Worm (Caenorhabditis elegans): Measurements from ENCODE around the gene ZC21.6.

DNA sequence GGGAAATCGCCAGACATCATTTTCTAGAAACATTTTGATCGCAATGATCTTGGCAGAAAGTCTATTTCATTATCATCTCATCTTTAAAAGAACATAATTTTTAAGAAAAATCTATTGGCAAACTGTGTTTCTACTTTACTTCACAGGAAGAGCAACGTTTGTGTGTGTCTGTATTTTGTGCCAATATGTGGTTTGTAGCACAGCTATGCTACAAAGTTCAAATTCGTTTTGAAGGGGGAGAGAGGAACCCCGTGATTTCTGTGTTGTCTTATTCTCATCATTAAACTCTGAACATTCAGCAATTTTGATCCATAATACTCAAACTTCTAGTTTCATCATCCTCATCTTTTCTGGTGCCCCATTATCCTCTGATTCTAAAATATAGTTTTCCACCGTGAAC, 6.3 kb upstream of the ZC21.6 start:
- no peak for TF ChIP-seq unc-130 (GFP tag; optimal IDR thresholded peaks at IDR 0.05)
- no peak for TF ChIP-seq madf-3 (GFP tag; IDR thresholded peaks at IDR 0.05)
- no peak for TF ChIP-seq snpc-1.3 (tag; optimal IDR thresholded peaks at IDR 0.05; ENCODE audit: insufficient read depth)
- no peak for TF ChIP-seq F55B11.4 (tag; optimal IDR thresholded peaks at IDR 0.05; ENCODE audit: borderline replicate concordance, insufficient read depth)
- TF ChIP-seq die-1 (tag; optimal IDR thresholded peaks at IDR 0.05) = no peak
- TF ChIP-seq hlh-12 (tag; optimal IDR thresholded peaks at IDR 0.05) = no peak
- TF ChIP-seq Y56A3A.18 (GFP tag; IDR thresholded peaks at IDR 0.05) = no peak
- no peak for TF ChIP-seq F10E7.11 (tag; optimal IDR thresholded peaks at IDR 0.05)
- no peak for TF ChIP-seq B0261.1 (tag; optimal IDR thresholded peaks at IDR 0.05)
- no peak for TF ChIP-seq ztf-28 (GFP tag; IDR thresholded peaks at IDR 0.05)
- TF ChIP-seq nhr-27 (tag; optimal IDR thresholded peaks at IDR 0.05) = no peak
- no peak for TF ChIP-seq ceh-79 (tag; optimal IDR thresholded peaks at IDR 0.05)

Data from whole organism, young adult.